Worm (Caenorhabditis elegans): ENCODE data around the gene msrp-4.

DNA sequence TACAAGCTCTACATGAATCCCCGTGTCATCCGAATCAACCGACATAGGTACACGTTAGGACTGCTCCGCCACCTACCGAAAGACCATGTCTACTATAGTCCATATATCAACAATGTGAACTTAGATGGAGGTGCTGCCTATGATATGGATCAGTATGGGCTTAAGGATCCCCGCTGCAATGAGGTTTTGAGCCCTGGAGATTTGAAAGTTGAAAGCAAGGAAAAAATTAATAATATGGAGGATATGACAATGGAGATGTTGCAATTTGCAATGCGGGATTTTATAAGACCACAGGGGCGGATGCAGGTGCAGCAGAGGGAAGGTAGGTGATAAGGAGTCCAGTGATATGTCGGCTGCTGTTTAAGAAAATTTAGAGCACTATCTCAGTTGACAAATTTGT, 46.7 kb upstream of the msrp-4 start:
- TF ChIP-seq nhr-11 (tag; optimal IDR thresholded peaks at IDR 0.05) (no peak), nhr-77 (tag; optimal IDR thresholded peaks at IDR 0.05) (no peak), nhr-23 (tag; optimal IDR thresholded peaks at IDR 0.05) (no peak), sma-9 (GFP tag; optimal IDR thresholded peaks at IDR 0.05) (no peak), sma-9 (tag; optimal IDR thresholded peaks at IDR 0.05) (no peak), mdl-1 (tag; optimal IDR thresholded peaks at IDR 0.05) (no peak), skn-1 (tag; optimal IDR thresholded peaks at IDR 0.05) (no peak), lin-39 (tag; optimal IDR thresholded peaks at IDR 0.05) (no peak), ceh-16 (tag; optimal IDR thresholded peaks at IDR 0.05) (no peak), fos-1 (tag; optimal IDR thresholded peaks at IDR 0.05) (no peak), ztf-11 (tag; optimal IDR thresholded peaks at IDR 0.05) (no peak), ztf-4 (tag; optimal IDR thresholded peaks at IDR 0.05) (no peak), mab-5 (tag; optimal IDR thresholded peaks at IDR 0.05) (no peak), snpc-4 (tag; optimal IDR thresholded peaks at IDR 0.05) (no peak), nhr-6 (tag; optimal IDR thresholded peaks at IDR 0.05) (no peak)
